Fruit fly (Drosophila melanogaster) whole organism, embryonic: ENCODE measurements around the gene CG4009.

Source experiments
- Antp ChIP-seq: fragments of 200-800 bp; sonication (Bioruptor generic); optimal IDR thresholded peaks from 3 replicates; lab custom pipeline; 2016; ENCODE audit warnings: missing biosample characterization, missing genetic modification characterization
- Atf6 ChIP-seq: fragments of 200-800 bp; sonication (Bioruptor generic); IDR thresholded peaks from 2 replicates; pipeline ENCODE4 v1.3.6; 2022; ENCODE audit warnings: missing biosample characterization, missing genetic modification characterization
- BEAF-32 ChIP-seq: fragments of 200-800 bp; sonication (Bioruptor generic); optimal IDR thresholded peaks from 3 replicates; lab custom pipeline; 2017; ENCODE audit warnings: missing biosample characterization, missing genetic modification characterization, mild to moderate bottlenecking, moderate library complexity, missing genetic modification reagents
- BtbVII ChIP-seq: fragments of 200-800 bp; sonication (Bioruptor generic); optimal IDR thresholded peaks from 3 replicates; lab custom pipeline; 2017; ENCODE audit warnings: missing biosample characterization, mild to moderate bottlenecking, missing genetic modification characterization
- CG10209 ChIP-seq: fragments of 200-800 bp; sonication (Bioruptor generic); optimal IDR thresholded peaks from 3 replicates; lab custom pipeline; 2017; ENCODE audit warnings: missing biosample characterization, mild to moderate bottlenecking, missing genetic modification characterization, missing genetic modification reagents
- CG10543 ChIP-seq: fragments of 200-800 bp; sonication (Bioruptor generic); optimal IDR thresholded peaks from 3 replicates; lab custom pipeline; 2017; ENCODE audit warnings: missing biosample characterization, mild to moderate bottlenecking, missing genetic modification characterization, moderate library complexity
- CG11723 ChIP-seq: fragments of 200-800 bp; sonication (Bioruptor generic); optimal IDR thresholded peaks from 2 replicates; lab custom pipeline; 2017; ENCODE audit warnings: missing biosample characterization, mild to moderate bottlenecking, missing genetic modification characterization
- CG12219 ChIP-seq: fragments of 200-800 bp; sonication (Bioruptor generic); optimal IDR thresholded peaks from 3 replicates; lab custom pipeline; 2018; ENCODE audit warnings: missing biosample characterization, mild to moderate bottlenecking, missing genetic modification characterization
- CG1647 ChIP-seq: fragments of 200-800 bp; sonication (Bioruptor generic); optimal IDR thresholded peaks from 3 replicates; lab custom pipeline; 2016; ENCODE audit warnings: missing biosample characterization, missing genetic modification characterization
- CG16813 ChIP-seq: fragments of 200-800 bp; sonication (Bioruptor generic); IDR thresholded peaks from 3 replicates; pipeline ENCODE4 v1.3.6; 2022; ENCODE audit warnings: missing biosample characterization, missing genetic modification characterization; ENCODE audit not compliant: partially characterized antibody
- CG17359 ChIP-seq: fragments of 200-800 bp; sonication (Bioruptor generic); optimal IDR thresholded peaks from 3 replicates; lab custom pipeline; 2018; ENCODE audit warnings: missing biosample characterization, mild to moderate bottlenecking, missing genetic modification characterization, moderate library complexity
- CG18262 ChIP-seq: fragments of 200-800 bp; optimal IDR thresholded peaks from 3 replicates; lab custom pipeline; 2019; ENCODE audit warnings: missing biosample characterization, mild to moderate bottlenecking, missing genetic modification characterization, moderate library complexity
- CG18599 ChIP-seq: fragments of 200-800 bp; sonication (Bioruptor generic); optimal IDR thresholded peaks from 3 replicates; lab custom pipeline; 2017; ENCODE audit warnings: missing biosample characterization, missing genetic modification characterization, mild to moderate bottlenecking, moderate library complexity, missing genetic modification reagents
- CG30020 ChIP-seq: fragments of 200-800 bp; optimal IDR thresholded peaks from 2 replicates; lab custom pipeline; 2019; ENCODE audit warnings: missing biosample characterization, mild to moderate bottlenecking, missing genetic modification characterization, moderate library complexity
- CG34376 ChIP-seq: fragments of 200-800 bp; sonication (Bioruptor generic); optimal IDR thresholded peaks from 2 replicates; lab custom pipeline; 2018; ENCODE audit warnings: missing biosample characterization, mild to moderate bottlenecking, missing genetic modification characterization
- CG3838 ChIP-seq: fragments of 200-800 bp; sonication (Bioruptor generic); optimal IDR thresholded peaks from 3 replicates; lab custom pipeline; 2016; ENCODE audit warnings: missing biosample characterization, missing genetic modification characterization
- CG3995 ChIP-seq: fragments of 200-800 bp; sonication (Bioruptor generic); optimal IDR thresholded peaks from 3 replicates; lab custom pipeline; 2016; ENCODE audit warnings: missing biosample characterization, missing genetic modification characterization
- CG4282 ChIP-seq: fragments of 200-800 bp; sonication (Bioruptor generic); optimal IDR thresholded peaks from 2 replicates; lab custom pipeline; 2016; ENCODE audit warnings: missing biosample characterization, missing genetic modification characterization
- CG6254 ChIP-seq: fragments of 200-800 bp; sonication (Bioruptor generic); optimal IDR thresholded peaks from 3 replicates; lab custom pipeline; 2017; ENCODE audit warnings: mild to moderate bottlenecking, missing biosample characterization, missing genetic modification reagents, missing genetic modification characterization
- CG9797 ChIP-seq: fragments of 200-800 bp; sonication (Bioruptor generic); optimal IDR thresholded peaks from 3 replicates; lab custom pipeline; 2018; ENCODE audit warnings: missing biosample characterization, mild to moderate bottlenecking, missing genetic modification characterization
- Camta ChIP-seq: fragments of 200-800 bp; sonication (Bioruptor generic); optimal IDR thresholded peaks from 2 replicates; lab custom pipeline; 2016; ENCODE audit warnings: missing biosample characterization, missing genetic modification characterization
- CrebB ChIP-seq: fragments of 200-800 bp; sonication (Bioruptor generic); optimal IDR thresholded peaks from 3 replicates; lab custom pipeline; 2018; ENCODE audit warnings: missing biosample characterization, mild to moderate bottlenecking, missing genetic modification characterization
- D19A ChIP-seq: fragments of 200-800 bp; optimal IDR thresholded peaks from 3 replicates; lab custom pipeline; 2019; ENCODE audit warnings: missing biosample characterization, mild to moderate bottlenecking, missing genetic modification characterization, moderate library complexity
- Dip3 ChIP-seq: fragments of 200-800 bp; sonication (Bioruptor generic); optimal IDR thresholded peaks from 3 replicates; lab custom pipeline; 2016; ENCODE audit warnings: missing biosample characterization, missing genetic modification characterization
- Dref ChIP-seq: fragments of 200-800 bp; sonication (Bioruptor generic); IDR thresholded peaks from 2 replicates; pipeline ENCODE4 v1.3.6; 2022; ENCODE audit warnings: missing biosample characterization, missing genetic modification characterization
- Elba2 ChIP-seq: fragments of 200-800 bp; sonication (Bioruptor generic); optimal IDR thresholded peaks from 3 replicates; lab custom pipeline; 2016; ENCODE audit warnings: missing biosample characterization, missing genetic modification characterization
- Fer3 ChIP-seq: fragments of 200-800 bp; sonication (Bioruptor generic); optimal IDR thresholded peaks from 2 replicates; lab custom pipeline; 2018; ENCODE audit warnings: missing biosample characterization, mild to moderate bottlenecking, missing genetic modification characterization, moderate library complexity
- HmgZ ChIP-seq: fragments of 200-800 bp; sonication (Bioruptor generic); optimal IDR thresholded peaks from 2 replicates; lab custom pipeline; 2018; ENCODE audit warnings: missing biosample characterization, mild to moderate bottlenecking, missing genetic modification characterization
- Lim3 ChIP-seq: fragments of 200-800 bp; sonication (Bioruptor generic); IDR thresholded peaks from 2 replicates; pipeline ENCODE4 v1.3.6; 2022; ENCODE audit warnings: missing biosample characterization, missing genetic modification characterization
- MTF-1 ChIP-seq: fragments of 200-800 bp; sonication (Bioruptor generic); optimal IDR thresholded peaks from 2 replicates; lab custom pipeline; 2018; ENCODE audit warnings: missing biosample characterization, mild to moderate bottlenecking, missing genetic modification characterization, borderline replicate concordance
- Max ChIP-seq: fragments of 200-800 bp; sonication (Bioruptor generic); optimal IDR thresholded peaks from 2 replicates; lab custom pipeline; 2016; ENCODE audit warnings: missing biosample characterization, mild to moderate bottlenecking, missing genetic modification characterization
- NFAT ChIP-seq: fragments of 200-800 bp; sonication (Bioruptor generic); IDR thresholded peaks from 2 replicates; pipeline ENCODE4 v1.3.6; 2022; ENCODE audit warnings: missing biosample characterization, missing genetic modification characterization
- Opbp ChIP-seq: fragments of 200-800 bp; sonication (Bioruptor generic); IDR thresholded peaks from 3 replicates; pipeline ENCODE4 v1.3.6; 2022; ENCODE audit warnings: missing biosample characterization, missing genetic modification characterization; ENCODE audit not compliant: partially characterized antibody
- Ravus ChIP-seq: fragments of 200-800 bp; sonication (Bioruptor generic); IDR thresholded peaks from 2 replicates; pipeline ENCODE4 v1.3.6; 2022; ENCODE audit warnings: missing biosample characterization, missing genetic modification characterization
- ara ChIP-seq: fragments of 200-800 bp; sonication (Bioruptor generic); IDR thresholded peaks from 2 replicates; pipeline ENCODE4 v1.3.6; 2022; ENCODE audit warnings: missing biosample characterization, missing genetic modification characterization
- cas ChIP-seq: fragments of 200-800 bp; sonication (Bioruptor generic); IDR thresholded peaks from 2 replicates; pipeline ENCODE4 v1.3.6; 2022; ENCODE audit warnings: missing biosample characterization, missing genetic modification characterization
- corto ChIP-seq: fragments of 200-800 bp; sonication (Bioruptor generic); optimal IDR thresholded peaks from 2 replicates; lab custom pipeline; 2016; ENCODE audit warnings: missing biosample characterization, mild to moderate bottlenecking, missing genetic modification characterization, moderate library complexity
- crc ChIP-seq: fragments of 200-800 bp; sonication (Bioruptor generic); optimal IDR thresholded peaks from 2 replicates; lab custom pipeline; 2016; ENCODE audit warnings: missing biosample characterization, missing genetic modification characterization
- dati ChIP-seq: fragments of 200-800 bp; sonication (Bioruptor generic); IDR thresholded peaks from 2 replicates; pipeline ENCODE4 v1.3.6; 2022; ENCODE audit warnings: missing biosample characterization, missing genetic modification characterization
- en ChIP-seq: fragments of 200-800 bp; sonication (Bioruptor generic); optimal IDR thresholded peaks from 2 replicates; lab custom pipeline; 2016; ENCODE audit warnings: missing biosample characterization, missing genetic modification characterization
- eve ChIP-seq, 2 experiments: fragments of >200 bp; optimal IDR thresholded peaks; 2 replicates each; lab custom pipeline; 2017; ENCODE audit warnings: missing biosample characterization in 2 of 2, missing genetic modification characterization in 2 of 2
- eyg ChIP-seq: fragments of 200-800 bp; sonication (Bioruptor generic); optimal IDR thresholded peaks from 3 replicates; lab custom pipeline; 2016; ENCODE audit warnings: missing biosample characterization, missing genetic modification characterization
- gfzf ChIP-seq: fragments of 200-800 bp; sonication (Bioruptor generic); optimal IDR thresholded peaks from 2 replicates; lab custom pipeline; 2016; ENCODE audit warnings: missing biosample characterization, mild to moderate bottlenecking, missing genetic modification characterization, moderate library complexity
- her ChIP-seq: fragments of 200-800 bp; sonication (Bioruptor generic); optimal IDR thresholded peaks from 2 replicates; lab custom pipeline; 2016; ENCODE audit warnings: missing biosample characterization, missing genetic modification characterization
- odd ChIP-seq: fragments of 200-800 bp; sonication (Bioruptor generic); optimal IDR thresholded peaks from 2 replicates; lab custom pipeline; 2017; ENCODE audit warnings: missing biosample characterization, mild to moderate bottlenecking, missing genetic modification characterization
- pum ChIP-seq: fragments of 200-800 bp; sonication (Bioruptor generic); optimal IDR thresholded peaks from 2 replicates; lab custom pipeline; 2016; ENCODE audit warnings: missing biosample characterization, missing genetic modification characterization
- pzg ChIP-seq: fragments of 200-800 bp; sonication (Bioruptor generic); optimal IDR thresholded peaks from 3 replicates; lab custom pipeline; 2018; ENCODE audit warnings: missing biosample characterization, mild to moderate bottlenecking, missing genetic modification characterization, moderate library complexity
- rib ChIP-seq: fragments of 200-800 bp; sonication (Bioruptor generic); IDR thresholded peaks from 2 replicates; pipeline ENCODE4 v1.3.6; 2022; ENCODE audit warnings: missing biosample characterization, missing genetic modification characterization
- slou ChIP-seq: fragments of 200-800 bp; sonication (Bioruptor generic); optimal IDR thresholded peaks from 3 replicates; lab custom pipeline; 2016; ENCODE audit warnings: missing biosample characterization, missing genetic modification characterization
- tin ChIP-seq: fragments of 200-800 bp; sonication (Bioruptor generic); optimal IDR thresholded peaks from 3 replicates; lab custom pipeline; 2016; ENCODE audit warnings: missing biosample characterization, missing genetic modification characterization
- unpg ChIP-seq: fragments of 200-800 bp; sonication (Bioruptor generic); optimal IDR thresholded peaks from 3 replicates; lab custom pipeline; 2018; ENCODE audit warnings: missing biosample characterization, mild to moderate bottlenecking, missing genetic modification characterization, moderate library complexity

Gene CG4009

dm6 chr3R:17079859-17080255, 44.0 kb upstream of the CG4009 start, which contains the start of the genes Keap1 and kuk (continued):
- no peak for TF ChIP-seq crc (GFP tag; lab: Kevin White, UChicago)
- no peak for TF ChIP-seq en
- peak; percentile 94 for TF ChIP-seq gfzf (GFP tag; lab: Kevin White, UChicago)
- TF ChIP-seq eyg, result peak; percentile 58
- TF ChIP-seq Dip3 (GFP tag; lab: Kevin White, UChicago), result peak; percentile 63
- TF ChIP-seq CG3838, result peak; percentile 67
- peak; percentile 63 for TF ChIP-seq pum (GFP tag; lab: Kevin White, UChicago)
- TF ChIP-seq ara (GFP tag; lab: Robert Waterston, UW), result 0 out of 2 replicates have a peak, but pooled peaks have one; percentile 8
- peak; percentile 65 for TF ChIP-seq Camta (GFP tag; lab: Kevin White, UChicago)
- peak; percentile 73 for TF ChIP-seq HmgZ (tag; lab: Kevin White, UChicago)
- TF ChIP-seq rib (GFP tag; lab: Robert Waterston, UW), result 0 out of 2 replicates have a peak, but pooled peaks have one; percentile 17
- no peak for TF ChIP-seq D19A
- TF ChIP-seq CG6254 (GFP tag; lab: Kevin White, UChicago), result no peak
- no peak for TF ChIP-seq Ravus (GFP tag; lab: Robert Waterston, UW)
- no peak for TF ChIP-seq Atf6
- no peak for TF ChIP-seq CG4282
- peak; percentile 43 for TF ChIP-seq MTF-1 (GFP tag; lab: Kevin White, UChicago)
- peak; percentile 37 for TF ChIP-seq CG10543 (GFP tag; lab: Kevin White, UChicago)
- peak; percentile 22 for TF ChIP-seq BtbVII
- TF ChIP-seq CG10209 (GFP tag; lab: Kevin White, UChicago), result peak; percentile 41
- TF ChIP-seq tin, result peak; percentile 26
- peak; percentile 34 for TF ChIP-seq Fer3
- no peak for TF ChIP-seq corto (GFP tag; lab: Kevin White, UChicago)
- peak; percentile 48 for TF ChIP-seq Antp (GFP tag; lab: Kevin White, UChicago)
- peak; percentile 50; the same call in 1 of the 2 replicates for TF ChIP-seq NFAT (GFP tag; lab: Robert Waterston, UW)
- TF ChIP-seq Opbp (GFP tag; lab: Robert Waterston, UW), result peak; percentile 71
- TF ChIP-seq CrebB, result no peak
- TF ChIP-seq CG9797, result peak; percentile 93
- no peak for TF ChIP-seq Lim3 (GFP tag; lab: Robert Waterston, UW)
- no peak for TF ChIP-seq CG18262
- TF ChIP-seq her (GFP tag; lab: Kevin White, UChicago), result peak; percentile 29
- TF ChIP-seq CG1647 (GFP tag; lab: Kevin White, UChicago), result peak; percentile 71
- peak; percentile 26 for TF ChIP-seq unpg
- TF ChIP-seq odd (GFP tag; lab: Kevin White, UChicago), result no peak
- peak; percentile 82 for TF ChIP-seq pzg (GFP tag; lab: Kevin White, UChicago)
- TF ChIP-seq eve (GFP tag; optimal IDR thresholded peaks at IDR 0.05; lab: Kevin White, UChicago), result no peak
- no peak for TF ChIP-seq dati (GFP tag; lab: Robert Waterston, UW)
- peak; percentile 74 for TF ChIP-seq slou (GFP tag; lab: Kevin White, UChicago)
- peak; percentile 89 for TF ChIP-seq Max (GFP tag; lab: Kevin White, UChicago)
- TF ChIP-seq CG16813, result peak; percentile 78
- TF ChIP-seq CG11723, result no peak
- TF ChIP-seq Elba2 (GFP tag; lab: Kevin White, UChicago), result no peak
- peak; percentile 40; the same call in 1 of the 2 replicates for TF ChIP-seq cas (GFP tag; lab: Robert Waterston, UW)
- TF ChIP-seq CG12219 (GFP tag; lab: Kevin White, UChicago), result no peak
- peak; percentile 43 for TF ChIP-seq CG18599 (GFP tag; lab: Kevin White, UChicago)
- TF ChIP-seq CG3995 (GFP tag; lab: Kevin White, UChicago), result peak; percentile 44
- no peak for TF ChIP-seq CG34376
- peak; percentile 62 for TF ChIP-seq Dref (GFP tag; lab: Robert Waterston, UW)
- peak; percentile 9 for TF ChIP-seq CG30020 (tag; lab: Kevin White, UChicago)
- peak; percentile 95 for TF ChIP-seq BEAF-32 (GFP tag; lab: Kevin White, UChicago)
- peak; percentile 99 for TF ChIP-seq CG17359 (tag; lab: Kevin White, UChicago)
